Fruit fly (Drosophila melanogaster): Measurements from ENCODE around the gene CG10311.

dm6 chr3R:16350400-16350799 is 6.4 kb downstream of the CG10311 start:
- TF ChIP-seq CG32121 (GFP tag; IDR thresholded peaks at IDR 0.05) (no peak), fd96Ca (GFP tag; IDR thresholded peaks at IDR 0.05) (no peak), CG13204 (GFP tag; optimal IDR thresholded peaks at IDR 0.05) (no peak), CG8159 (tag; optimal IDR thresholded peaks at IDR 0.05) (no peak), CG15710 (tag; optimal IDR thresholded peaks at IDR 0.05) (no peak), CG8301 (tag; optimal IDR thresholded peaks at IDR 0.05) (no peak), gl (tag; optimal IDR thresholded peaks at IDR 0.05) (no peak), EcR (GFP tag; optimal IDR thresholded peaks at IDR 0.05) (no peak), CG12605 (GFP tag; IDR thresholded peaks at IDR 0.05) (no peak), CG10348 (GFP tag; IDR thresholded peaks at IDR 0.05) (no peak), CG9948 (tag; optimal IDR thresholded peaks at IDR 0.05) (no peak), CG17806 (tag; optimal IDR thresholded peaks at IDR 0.05) (no peak), Pif1A (GFP tag; optimal IDR thresholded peaks at IDR 0.05) (no peak), CG4496 (GFP tag; IDR thresholded peaks at IDR 0.05) (no peak)
